Fruit fly (Drosophila melanogaster) whole organism, adult: Measurements from ENCODE around the gene CG6126.

ENCODE experiments used
- CG11617 ChIP-seq: fragments of 200-800 bp; sonication (Bioruptor generic); optimal IDR thresholded peaks from 2 replicates; lab custom pipeline; 2017; ENCODE audit warnings: mild to moderate bottlenecking, missing biosample characterization, missing genetic modification reagents, missing genetic modification characterization
- CG12768 ChIP-seq: fragments of 200-800 bp; sonication (Bioruptor generic); optimal IDR thresholded peaks from 2 replicates; lab custom pipeline; 2017; ENCODE audit warnings: missing biosample characterization, missing genetic modification characterization, mild to moderate bottlenecking, moderate library complexity, missing genetic modification reagents
- CG1620 ChIP-seq: fragments of 200-800 bp; sonication (Bioruptor generic); optimal IDR thresholded peaks from 2 replicates; lab custom pipeline; 2016; ENCODE audit warnings: missing biosample characterization, missing genetic modification characterization
- CG33017 ChIP-seq: fragments of 200-800 bp; sonication (Bioruptor generic); optimal IDR thresholded peaks from 2 replicates; lab custom pipeline; 2018; ENCODE audit warnings: missing biosample characterization, mild to moderate bottlenecking, missing genetic modification characterization, moderate library complexity
- CG5204 ChIP-seq: fragments of 200-800 bp; sonication (Bioruptor generic); optimal IDR thresholded peaks from 2 replicates; lab custom pipeline; 2016; ENCODE audit warnings: missing biosample characterization, missing genetic modification characterization
- CG7101 ChIP-seq: fragments of 200-800 bp; sonication (Bioruptor generic); optimal IDR thresholded peaks from 2 replicates; lab custom pipeline; 2018; ENCODE audit warnings: missing biosample characterization, mild to moderate bottlenecking, missing genetic modification characterization, moderate library complexity
- Clk ChIP-seq: fragments of 200-800 bp; sonication (Bioruptor generic); optimal IDR thresholded peaks from 2 replicates; lab custom pipeline; 2017; ENCODE audit warnings: missing biosample characterization, missing genetic modification characterization
- Crg-1 ChIP-seq: fragments of 200-800 bp; sonication (Bioruptor generic); optimal IDR thresholded peaks from 2 replicates; lab custom pipeline; 2016; ENCODE audit warnings: missing biosample characterization, missing genetic modification characterization
- bab1 ChIP-seq: fragments of 200-800 bp; sonication (Bioruptor generic); optimal IDR thresholded peaks from 3 replicates; lab custom pipeline; 2019; ENCODE audit warnings: missing biosample characterization, mild to moderate bottlenecking, missing genetic modification characterization, moderate library complexity
- kay ChIP-seq: fragments of 200-800 bp; sonication (Bioruptor generic); peaks from one replicate; lab custom pipeline; 2016; ENCODE audit warnings: missing biosample characterization, missing genetic modification characterization, borderline replicate concordance
- pad ChIP-seq: fragments of 200-800 bp; sonication (Bioruptor generic); optimal IDR thresholded peaks from 3 replicates; lab custom pipeline; 2017; ENCODE audit warnings: missing biosample characterization, missing genetic modification characterization, mild to moderate bottlenecking, moderate library complexity, missing genetic modification reagents
- tj ChIP-seq: fragments of 200-800 bp; sonication (Bioruptor generic); optimal IDR thresholded peaks from 3 replicates; lab custom pipeline; 2017; ENCODE audit warnings: missing biosample characterization, mild to moderate bottlenecking, missing genetic modification characterization, moderate library complexity

dm6 chr3R:16221359-16222299, 18.7 kb upstream of the CG6126 start:
- no peak for TF ChIP-seq Crg-1 (GFP tag; lab: Kevin White, UChicago)
- peak; percentile 66 for TF ChIP-seq tj (GFP tag; lab: Kevin White, UChicago)
- peak; percentile 87 for TF ChIP-seq CG11617
- peak; percentile 62 for TF ChIP-seq pad (GFP tag; lab: Kevin White, UChicago)
- peak; percentile 75 for TF ChIP-seq CG33017 (tag; lab: Kevin White, UChicago)
- TF ChIP-seq CG1620: no peak
- peak; percentile 37 for TF ChIP-seq CG5204 (GFP tag; lab: Kevin White, UChicago)
- peak; percentile 70 for TF ChIP-seq CG7101 (tag; lab: Kevin White, UChicago)
- peak; percentile 51 for TF ChIP-seq CG12768 (GFP tag; lab: Kevin White, UChicago)
- TF ChIP-seq bab1 (GFP tag; lab: Kevin White, UChicago): no peak
- TF ChIP-seq kay (GFP tag; lab: Kevin White, UChicago): no peak
- no peak for TF ChIP-seq Clk
